Fruit fly (Drosophila melanogaster): ENCODE measurements around the gene t-cup.

The t-cup gene

DNA sequence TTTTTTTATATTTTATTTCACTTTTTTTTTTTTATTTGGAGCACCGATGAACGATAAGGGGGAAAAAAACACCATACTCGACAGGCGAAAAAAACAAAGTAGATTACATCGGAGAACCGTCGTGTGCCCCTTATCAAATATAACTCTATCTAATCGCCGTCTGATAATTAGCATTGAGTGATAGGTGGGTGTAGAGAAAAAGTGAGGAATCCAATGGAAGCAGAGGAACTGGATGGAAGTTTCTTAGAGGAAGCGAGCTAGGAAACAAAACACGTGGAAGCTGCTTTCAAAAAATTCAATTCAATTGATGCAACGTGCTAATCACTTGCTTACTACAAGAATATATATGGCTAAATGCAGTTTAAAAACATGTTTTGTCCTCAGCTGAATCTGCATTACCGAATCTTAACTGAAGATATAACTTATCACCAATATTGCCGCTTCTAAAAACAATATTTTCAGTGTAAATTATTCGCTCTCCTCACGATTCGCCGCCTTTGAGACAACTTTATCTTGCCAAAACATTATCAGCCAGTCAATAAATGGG lies 3.3 kb downstream of the t-cup start (continued):
- TF ChIP-seq CG31224 (GFP tag; IDR thresholded peaks at IDR 0.05) (no peak), cg (GFP tag; optimal IDR thresholded peaks at IDR 0.05) (no peak), exex (tag; optimal IDR thresholded peaks at IDR 0.05) (peak; percentile 90), Dip2 (GFP tag; IDR thresholded peaks at IDR 0.05) (no peak), sd (tag; optimal IDR thresholded peaks at IDR 0.05) (peak; percentile 12), CG30403 (GFP tag; optimal IDR thresholded peaks at IDR 0.05) (no peak), CG14710 (tag; optimal IDR thresholded peaks at IDR 0.05) (no peak), otp (GFP tag; IDR thresholded peaks at IDR 0.05) (no peak), CG10543 (GFP tag; optimal IDR thresholded peaks at IDR 0.05) (no peak), CG3995 (GFP tag; optimal IDR thresholded peaks at IDR 0.05) (peak; percentile 8), slbo (GFP tag; IDR thresholded peaks at IDR 0.05) (peak; percentile 42; the same call in 1 of the 2 replicates), CG2678 (tag; optimal IDR thresholded peaks at IDR 0.05) (peak; percentile 34), MBD-R2 (GFP tag; IDR thresholded peaks at IDR 0.05) (no peak), CG11696 (GFP tag; IDR thresholded peaks at IDR 0.05) (no peak), Dek (tag; optimal IDR thresholded peaks at IDR 0.05) (no peak), dm (GFP tag; optimal IDR thresholded peaks at IDR 0.05) (no peak), Fer2 (tag; optimal IDR thresholded peaks at IDR 0.05) (no peak), CG1233 (GFP tag; optimal IDR thresholded peaks at IDR 0.05) (peak; percentile 17), Sox102F (GFP tag; optimal IDR thresholded peaks at IDR 0.05) (no peak), tin (GFP tag; optimal IDR thresholded peaks at IDR 0.05) (no peak), CG11398 (GFP tag; optimal IDR thresholded peaks at IDR 0.05) (no peak), al (GFP tag; IDR thresholded peaks at IDR 0.05) (no peak), Xbp1 (GFP tag; optimal IDR thresholded peaks at IDR 0.05) (no peak), Lim3 (GFP tag; IDR thresholded peaks at IDR 0.05) (no peak), CG8765 (GFP tag; IDR thresholded peaks at IDR 0.05) (no peak), Scr (GFP tag; IDR thresholded peaks at IDR 0.05; ENCODE audit: partially characterized antibody) (no peak), p53 (GFP tag; optimal IDR thresholded peaks at IDR 0.05) (no peak), CG31365 (tag; optimal IDR thresholded peaks at IDR 0.05) (no peak), kay (GFP tag; optimal IDR thresholded peaks at IDR 0.05) (no peak), kah (GFP tag; optimal IDR thresholded peaks at IDR 0.05) (no peak), grn (GFP tag; optimal IDR thresholded peaks at IDR 0.05) (peak; percentile 98), Atf6 (GFP tag; IDR thresholded peaks at IDR 0.05) (no peak), CG3281 (GFP tag; optimal IDR thresholded peaks at IDR 0.05) (peak; percentile 46), YL-1 (GFP tag; optimal IDR thresholded peaks at IDR 0.05) (no peak), hkb (optimal IDR thresholded peaks at IDR 0.05) (no peak), hkb (GFP tag; IDR thresholded peaks at IDR 0.05) (no peak), CG2120 (GFP tag; optimal IDR thresholded peaks at IDR 0.05) (peak; percentile 30), CG12659 (GFP tag; optimal IDR thresholded peaks at IDR 0.05) (peak; percentile 8)

dm6 chr2L:12493101-12493770 lies 3.9 kb downstream of the t-cup start:
- TF ChIP-seq so (GFP tag; IDR thresholded peaks at IDR 0.05), result 0 out of 3 replicates have a peak, but pooled peaks have one; percentile 41
- TF ChIP-seq Atf6 (GFP tag; IDR thresholded peaks at IDR 0.05), result no peak
- peak; percentile 54; the same call in 1 of the 3 replicates for TF ChIP-seq otp (GFP tag; IDR thresholded peaks at IDR 0.05)
- TF ChIP-seq CG6689 (GFP tag; IDR thresholded peaks at IDR 0.05), result 0 out of 2 replicates have a peak, but pooled peaks have one; percentile 17
- no peak for TF ChIP-seq nau (GFP tag; optimal IDR thresholded peaks at IDR 0.05)
- peak; percentile 3 for TF ChIP-seq exex (tag; optimal IDR thresholded peaks at IDR 0.05)
- TF ChIP-seq tx (GFP tag; optimal IDR thresholded peaks at IDR 0.05), result no peak
- no peak for TF ChIP-seq CG30403 (GFP tag; optimal IDR thresholded peaks at IDR 0.05)
- peak; percentile 25 for TF ChIP-seq CHES-1-like (GFP tag; optimal IDR thresholded peaks at IDR 0.05)
- no peak for TF ChIP-seq CG5953 (GFP tag; IDR thresholded peaks at IDR 0.05)
- TF ChIP-seq CG8290 (GFP tag; optimal IDR thresholded peaks at IDR 0.05), result no peak
- TF ChIP-seq CG8290 (tag; optimal IDR thresholded peaks at IDR 0.05), result peak in 1 of 2 experiments; percentile 16
- TF ChIP-seq Scr (GFP tag; IDR thresholded peaks at IDR 0.05; ENCODE audit: partially characterized antibody), result no peak
- peak; percentile 23 for TF ChIP-seq CG15514 (GFP tag; optimal IDR thresholded peaks at IDR 0.05)
- no peak for TF ChIP-seq CG11085 (GFP tag; IDR thresholded peaks at IDR 0.05)
- no peak for TF ChIP-seq Dip2 (GFP tag; IDR thresholded peaks at IDR 0.05)
- TF ChIP-seq disco-r (GFP tag; optimal IDR thresholded peaks at IDR 0.05), result no peak
- TF ChIP-seq CG10431 (GFP tag; optimal IDR thresholded peaks at IDR 0.05), result peak; percentile 24
- TF ChIP-seq CG11247 (GFP tag; IDR thresholded peaks at IDR 0.05), result no peak
- TF ChIP-seq slbo (GFP tag; IDR thresholded peaks at IDR 0.05), result no peak
